Fruit fly (Drosophila melanogaster): ENCODE data around the gene CG7420.

CG7420 gene

DNA sequence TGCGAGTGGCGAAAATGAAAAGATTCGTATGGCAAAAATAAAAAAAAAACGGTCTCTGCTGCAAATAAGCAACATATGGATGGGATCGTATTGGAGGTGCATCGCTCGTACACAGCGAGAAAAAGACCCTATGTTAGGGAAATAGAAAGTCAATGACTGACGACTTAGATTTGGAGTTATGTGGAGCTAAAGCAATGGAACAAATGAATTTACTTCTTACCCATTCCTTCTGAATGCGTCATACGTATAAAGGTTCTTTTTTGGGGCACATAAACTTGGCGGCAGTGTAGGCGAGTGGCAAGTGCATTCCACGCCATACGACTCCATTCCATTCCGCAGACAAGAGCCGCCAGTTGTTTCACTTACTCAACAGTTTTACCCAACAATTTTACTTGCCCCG is 31.9 kb downstream of the CG7420 start (continued):
- TF ChIP-seq CG7839 (tag; optimal IDR thresholded peaks at IDR 0.05) (peak; percentile 3), pita (GFP tag; optimal IDR thresholded peaks at IDR 0.05) (no peak), Lim3 (GFP tag; IDR thresholded peaks at IDR 0.05) (no peak), ATbp (GFP tag; optimal IDR thresholded peaks at IDR 0.05) (peak; percentile 3), repo (GFP tag; optimal IDR thresholded peaks at IDR 0.05) (no peak), CG1603 (tag; optimal IDR thresholded peaks at IDR 0.05) (peak; percentile 33), H15 (GFP tag; IDR thresholded peaks at IDR 0.05) (no peak), Hand (GFP tag; optimal IDR thresholded peaks at IDR 0.05) (no peak), CG12219 (GFP tag; optimal IDR thresholded peaks at IDR 0.05) (no peak), mam (GFP tag; optimal IDR thresholded peaks at IDR 0.05) (no peak), jumu (GFP tag; optimal IDR thresholded peaks at IDR 0.05) (no peak), sens (GFP tag) (peak; percentile 82), Aef1 (GFP tag; IDR thresholded peaks at IDR 0.05) (no peak), CG12391 (tag; optimal IDR thresholded peaks at IDR 0.05) (peak; percentile 3), prd (optimal IDR thresholded peaks at IDR 0.05) (no peak), prd (GFP tag; IDR thresholded peaks at IDR 0.05) (0 out of 3 replicates have a peak, but pooled peaks have one; percentile 23), gem (tag; optimal IDR thresholded peaks at IDR 0.05) (peak; percentile 22), grau (tag; optimal IDR thresholded peaks at IDR 0.05) (no peak), Camta (GFP tag; optimal IDR thresholded peaks at IDR 0.05) (no peak), CG15601 (tag; optimal IDR thresholded peaks at IDR 0.05) (no peak), twi (tag; optimal IDR thresholded peaks at IDR 0.05) (no peak), cad (GFP tag; optimal IDR thresholded peaks at IDR 0.05) (no peak), CG11695 (GFP tag; IDR thresholded peaks at IDR 0.05) (no peak), dmrt11E (tag; optimal IDR thresholded peaks at IDR 0.05) (peak; percentile 48), dysf (GFP tag; IDR thresholded peaks at IDR 0.05) (no peak), Lpt (GFP tag; optimal IDR thresholded peaks at IDR 0.05) (no peak), CG14710 (tag; optimal IDR thresholded peaks at IDR 0.05) (no peak), CG4328 (GFP tag; optimal IDR thresholded peaks at IDR 0.05) (no peak), Ets65A (GFP tag) (no peak), CG8765 (GFP tag; IDR thresholded peaks at IDR 0.05) (no peak), CG9437 (GFP tag; optimal IDR thresholded peaks at IDR 0.05) (no peak), Xrp1 (GFP tag; IDR thresholded peaks at IDR 0.05) (peak; percentile 53), phol (tag; optimal IDR thresholded peaks at IDR 0.05) (peak; percentile 5), Tbp (GFP tag; optimal IDR thresholded peaks at IDR 0.05) (no peak), Xbp1 (GFP tag; optimal IDR thresholded peaks at IDR 0.05) (no peak), CG7786 (GFP tag; optimal IDR thresholded peaks at IDR 0.05) (no peak), nom (GFP tag; optimal IDR thresholded peaks at IDR 0.05) (peak; percentile 41), CG4820 (GFP tag; optimal IDR thresholded peaks at IDR 0.05) (no peak), CG10654 (GFP tag; optimal IDR thresholded peaks at IDR 0.05) (no peak), CG2712 (tag; optimal IDR thresholded peaks at IDR 0.05) (peak; percentile 6), grn (GFP tag; optimal IDR thresholded peaks at IDR 0.05) (no peak), Med (GFP tag) (peak; percentile 54), tin (GFP tag; optimal IDR thresholded peaks at IDR 0.05) (peak; percentile 12), zfh2 (GFP tag; optimal IDR thresholded peaks at IDR 0.05) (no peak), CG4360 (GFP tag; IDR thresholded peaks at IDR 0.05) (no peak), ato (GFP tag; IDR thresholded peaks at IDR 0.05; ENCODE audit: partially characterized antibody) (no peak), Poxn (GFP tag; IDR thresholded peaks at IDR 0.05) (no peak), lov (optimal IDR thresholded peaks at IDR 0.05) (no peak), lov (GFP tag; IDR thresholded peaks at IDR 0.05) (0 out of 3 replicates have a peak, but pooled peaks have one; percentile 11), CG1529 (GFP tag; optimal IDR thresholded peaks at IDR 0.05) (no peak), CG14050 (GFP tag; IDR thresholded peaks at IDR 0.05) (no peak), CG9727 (GFP tag; optimal IDR thresholded peaks at IDR 0.05) (peak; percentile 2), Ada2b (GFP tag; IDR thresholded peaks at IDR 0.05) (no peak)

Measured in whole organism, embryonic.